Worm (Caenorhabditis elegans) whole organism, late embryonic: ENCODE results near the gene vab-3.

ENCODE experiments used
- pax-1 ChIP-seq: fragments of 150-350 bp; optimal IDR thresholded peaks from 2 replicates; lab custom pipeline; 2014; ENCODE audit warnings: missing biosample characterization, missing genetic modification characterization
- ref-2 ChIP-seq: sonication (generic microtip); optimal IDR thresholded peaks from 2 replicates; lab custom pipeline; 2016; ENCODE audit warnings: missing genetic modification characterization, missing compliant biosample characterization
- ttx-3 ChIP-seq: sonication (generic microtip); optimal IDR thresholded peaks from 2 replicates; lab custom pipeline; 2016; ENCODE audit warnings: missing genetic modification reagents, missing genetic modification characterization, missing compliant biosample characterization

ce11 chrX:10553048-10553447 is 53.4 kb downstream of the vab-3 start:
- TF ChIP-seq pax-1 (tag; lab: Kevin White, UChicago) = no peak
- TF ChIP-seq ttx-3 = no peak
- no peak for TF ChIP-seq ref-2 (tag; lab: Kevin White, UChicago)
